Worm (Caenorhabditis elegans) whole organism, L4 larva: Measurements from ENCODE around the gene egl-15.

ENCODE experiments used
- F44E2.7 ChIP-seq: fragments of 200-800 bp; sonication (Bioruptor generic); IDR thresholded peaks from 2 replicates; pipeline ENCODE4 v2.1.2; 2022; ENCODE audit warnings: missing genetic modification characterization, missing compliant biosample characterization
- arid-1 ChIP-seq: fragments of 200-800 bp; sonication (Bioruptor generic); conservative IDR thresholded peaks from 2 replicates; pipeline ENCODE4 v1.3.6; 2022; ENCODE audit warnings: missing genetic modification reagents, missing genetic modification characterization, missing compliant biosample characterization
- dpl-1 ChIP-seq: fragments of 150-350 bp; optimal IDR thresholded peaks from 2 replicates; lab custom pipeline; 2014; ENCODE audit warnings: missing biosample characterization, missing genetic modification reagents, missing genetic modification characterization
- fkh-10 ChIP-seq: fragments of 150-350 bp; optimal IDR thresholded peaks from 2 replicates; lab custom pipeline; 2014; ENCODE audit warnings: missing biosample characterization, missing genetic modification reagents, missing genetic modification characterization
- lin-13 ChIP-seq: fragments of 150-350 bp; optimal IDR thresholded peaks from 2 replicates; lab custom pipeline; 2014; ENCODE audit warnings: missing biosample characterization, missing genetic modification reagents, missing genetic modification characterization
- lin-39 ChIP-seq: fragments of 150-350 bp; optimal IDR thresholded peaks from 2 replicates; lab custom pipeline; 2014; ENCODE audit warnings: missing biosample characterization, missing genetic modification reagents, missing genetic modification characterization
- lsy-2 ChIP-seq, 2 experiments: fragments of 150-350 bp in 1 of 2; sonication (generic microtip) in 1 of 2; optimal IDR thresholded peaks; 2 replicates each; lab custom pipeline; 2014 to 2017; ENCODE audit warnings: missing biosample characterization in 2 of 2, missing genetic modification characterization in 2 of 2
- madf-5 ChIP-seq, 2 experiments: fragments of 200-800 bp; sonication (Bioruptor generic); IDR thresholded peaks; 2 replicates each; pipeline ENCODE4 v1.3.6; 2022; ENCODE audit warnings: missing compliant biosample characterization in 2 of 2, missing genetic modification characterization in 2 of 2
- nhr-102 ChIP-seq: sonication (generic microtip); optimal IDR thresholded peaks from 2 replicates; lab custom pipeline; 2016; ENCODE audit warnings: mild to moderate bottlenecking, missing genetic modification characterization, moderate library complexity, missing compliant biosample characterization
- nhr-11 ChIP-seq: fragments of 150-350 bp; optimal IDR thresholded peaks from 2 replicates; lab custom pipeline; 2014; ENCODE audit warnings: missing biosample characterization, missing genetic modification characterization
- nhr-42 ChIP-seq: fragments of 200-800 bp; sonication (Bioruptor generic); IDR thresholded peaks from 2 replicates; pipeline ENCODE4 v1.3.6; 2022; ENCODE audit warnings: missing genetic modification characterization, missing compliant biosample characterization
- sdz-12 ChIP-seq: fragments of 200-800 bp; sonication (Bioruptor generic); optimal IDR thresholded peaks from 2 replicates; lab custom pipeline; 2018; ENCODE audit warnings: mild to moderate bottlenecking, missing genetic modification characterization, missing compliant biosample characterization
- spr-1 ChIP-seq: sonication (generic microtip); optimal IDR thresholded peaks from 2 replicates; lab custom pipeline; 2016; ENCODE audit warnings: mild to moderate bottlenecking, missing genetic modification characterization, missing compliant biosample characterization
- unc-62 ChIP-seq, 3 experiments: fragments of 150-350 bp in 1 of 3; sonication (generic microtip); optimal IDR thresholded peaks in 2 of 3; peaks in 1 of 3; 1 replicate in 1 of 3; 2 replicates in 2 of 3; lab custom pipeline; 2014 to 2017; ENCODE audit warnings: missing biosample characterization in 3 of 3, missing genetic modification characterization in 3 of 3, missing genetic modification reagents in 3 of 3, missing genotype in 1 of 3

ce11 chrX:11036114-11037087, 20.2 kb downstream of the egl-15 start:
- TF ChIP-seq dpl-1 (GFP tag; lab: Kevin White, UChicago), result no peak
- no peak for TF ChIP-seq F44E2.7 (GFP tag; lab: Robert Waterston, UW)
- TF ChIP-seq lsy-2 (tag; optimal IDR thresholded peaks at IDR 0.05; lab: Kevin White, UChicago), result no peak
- TF ChIP-seq fkh-10, result no peak
- TF ChIP-seq unc-62 (GFP tag; optimal IDR thresholded peaks at IDR 0.05 in 1 of 2; lab: Kevin White, UChicago), result no peak
- TF ChIP-seq unc-62 (tag; optimal IDR thresholded peaks at IDR 0.05; lab: Kevin White, UChicago), result no peak
- TF ChIP-seq nhr-102, result no peak
- TF ChIP-seq nhr-11 (tag; lab: Kevin White, UChicago), result no peak
- no peak for TF ChIP-seq lin-39
- no peak for TF ChIP-seq arid-1 (GFP tag; lab: Robert Waterston, UW)
- no peak for TF ChIP-seq nhr-42 (GFP tag; lab: Robert Waterston, UW)
- no peak for TF ChIP-seq madf-5 (GFP tag; IDR thresholded peaks at IDR 0.05; lab: Robert Waterston, UW)
- no peak for TF ChIP-seq sdz-12 (GFP tag; lab: Kevin White, UChicago)
- no peak for TF ChIP-seq spr-1 (tag; lab: Kevin White, UChicago)
- no peak for TF ChIP-seq lin-13
